Fruit fly (Drosophila melanogaster): ENCODE measurements around the gene Dus2.

Dus2 gene

DNA sequence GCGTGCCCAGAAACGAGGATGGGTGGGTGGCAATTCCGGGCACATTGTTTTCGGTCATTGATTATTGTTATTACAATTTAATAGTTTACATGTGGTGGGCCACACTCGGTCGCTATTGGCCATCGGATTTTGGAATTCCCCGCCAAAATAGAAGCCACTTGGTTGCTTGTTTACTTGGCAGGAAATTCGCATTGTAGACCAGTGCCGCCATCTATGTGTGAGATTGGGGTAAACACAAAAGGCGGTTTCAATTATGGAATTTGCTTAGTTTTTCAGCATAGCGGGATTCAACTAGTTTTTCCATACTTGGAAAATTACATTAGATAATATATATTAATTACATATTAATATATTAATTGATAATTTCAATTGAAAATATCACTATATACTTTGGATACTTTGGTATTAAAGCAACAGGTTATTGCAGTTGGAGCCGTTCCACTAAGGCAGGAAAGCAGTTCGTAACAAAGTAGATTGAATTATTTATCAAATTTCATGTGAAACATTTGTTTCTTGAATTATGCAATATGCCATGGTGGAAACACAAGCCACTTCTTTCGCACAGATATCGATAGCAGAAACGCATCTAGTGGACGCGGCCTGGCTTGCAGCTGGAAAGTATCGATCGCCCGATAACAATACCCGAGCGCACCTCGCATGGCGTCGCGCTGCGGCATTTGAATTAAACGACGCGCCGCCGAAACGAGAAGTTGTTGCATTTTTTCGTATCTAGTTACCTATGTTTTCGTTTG, 9.4 kb downstream of the Dus2 start, which contains the start of gene mud (continued):
- TF ChIP-seq CG5180 (GFP tag; optimal IDR thresholded peaks at IDR 0.05) (no peak), CG33557 (GFP tag; optimal IDR thresholded peaks at IDR 0.05) (peak; percentile 23), Atf-2 (GFP tag; optimal IDR thresholded peaks at IDR 0.05) (no peak), CG13624 (GFP tag; optimal IDR thresholded peaks at IDR 0.05) (no peak), CG16815 (GFP tag; optimal IDR thresholded peaks at IDR 0.05) (peak; percentile 19), tup (GFP tag; optimal IDR thresholded peaks at IDR 0.05) (no peak), CG7745 (tag; optimal IDR thresholded peaks at IDR 0.05) (no peak), oc (tag; optimal IDR thresholded peaks at IDR 0.05) (no peak), CG7963 (GFP tag; IDR thresholded peaks at IDR 0.05; ENCODE audit: partially characterized antibody) (peak; percentile 56; the same call in 2 of the 3 replicates), z (GFP tag; IDR thresholded peaks at IDR 0.05) (no peak), sens (GFP tag) (peak; percentile 57), lmd (GFP tag; IDR thresholded peaks at IDR 0.05) (peak; percentile 25; the same call in 1 of the 2 replicates), trem (tag; optimal IDR thresholded peaks at IDR 0.05) (peak; percentile 66), BtbVII (GFP tag; optimal IDR thresholded peaks at IDR 0.05) (no peak), CG10431 (GFP tag; optimal IDR thresholded peaks at IDR 0.05) (no peak), lov (optimal IDR thresholded peaks at IDR 0.05) (no peak), lov (GFP tag; IDR thresholded peaks at IDR 0.05) (no peak), CG2202 (tag; optimal IDR thresholded peaks at IDR 0.05) (no peak), ase (GFP tag; IDR thresholded peaks at IDR 0.05) (peak; percentile 47; the same call in 1 of the 3 replicates), maf-S (GFP tag; optimal IDR thresholded peaks at IDR 0.05) (no peak), Fer2 (tag; optimal IDR thresholded peaks at IDR 0.05) (no peak), H2.0 (GFP tag; IDR thresholded peaks at IDR 0.05) (no peak), CG3726 (GFP tag; IDR thresholded peaks at IDR 0.05) (no peak), bigmax (GFP tag; optimal IDR thresholded peaks at IDR 0.05) (no peak), CG12219 (GFP tag; optimal IDR thresholded peaks at IDR 0.05) (no peak), sisA (GFP tag; IDR thresholded peaks at IDR 0.05) (0 out of 2 replicates have a peak, but pooled peaks have one; percentile 30), HLH4C (GFP tag; IDR thresholded peaks at IDR 0.05; ENCODE audit: partially characterized antibody) (peak; percentile 77), eve (GFP tag; optimal IDR thresholded peaks at IDR 0.05) (no peak), gro (GFP tag; optimal IDR thresholded peaks at IDR 0.05) (no peak), CG17568 (GFP tag; optimal IDR thresholded peaks at IDR 0.05) (no peak), Aef1 (GFP tag; IDR thresholded peaks at IDR 0.05) (peak; percentile 28; the same call in 1 of the 3 replicates), CG11093 (GFP tag; IDR thresholded peaks at IDR 0.05) (no peak), amos (GFP tag; IDR thresholded peaks at IDR 0.05; ENCODE audit: partially characterized antibody) (peak; percentile 77), CG4707 (GFP tag; optimal IDR thresholded peaks at IDR 0.05) (no peak), Meics (GFP tag; optimal IDR thresholded peaks at IDR 0.05) (peak; percentile 52), CG11456 (GFP tag; IDR thresholded peaks at IDR 0.05) (peak; percentile 52; the same call in 1 of the 3 replicates), CG33213 (GFP tag; optimal IDR thresholded peaks at IDR 0.05) (no peak), az2 (GFP tag; optimal IDR thresholded peaks at IDR 0.05) (peak; percentile 18), Dek (tag; optimal IDR thresholded peaks at IDR 0.05) (no peak), CG9817 (tag; optimal IDR thresholded peaks at IDR 0.05) (peak; percentile 4), tx (GFP tag; optimal IDR thresholded peaks at IDR 0.05) (no peak), Adf1 (GFP tag; IDR thresholded peaks at IDR 0.05) (0 out of 2 replicates have a peak, but pooled peaks have one; percentile 21), CG31388 (GFP tag; optimal IDR thresholded peaks at IDR 0.05) (no peak), Rfx (GFP tag; IDR thresholded peaks at IDR 0.05) (no peak), zf30C (GFP tag; optimal IDR thresholded peaks at IDR 0.05) (no peak), CG18011 (GFP tag; optimal IDR thresholded peaks at IDR 0.05) (no peak), CG17829 (tag; optimal IDR thresholded peaks at IDR 0.05) (peak; percentile 53), CG5953 (GFP tag; IDR thresholded peaks at IDR 0.05) (no peak), CG4730 (GFP tag; IDR thresholded peaks at IDR 0.05) (no peak), CG10462 (GFP tag; optimal IDR thresholded peaks at IDR 0.05) (no peak)

Data from whole organism, embryonic.